Worm (Caenorhabditis elegans) whole organism, young adult: ENCODE measurements around the gene egl-38.

ENCODE experiments used
- F49E8.2 ChIP-seq: sonication (generic microtip); optimal IDR thresholded peaks from 3 replicates; lab custom pipeline; 2017; ENCODE audit warnings: missing genetic modification characterization, mild to moderate bottlenecking, missing compliant biosample characterization, antibody characterized with exemption, moderate library complexity; ENCODE audit not compliant: insufficient read depth
- ama-1 ChIP-seq, 3 experiments: fragments of 150-350 bp in 1 of 3; sonication (generic microtip) in 2 of 3; optimal IDR thresholded peaks; 2 replicates each; lab custom pipeline; 2014 to 2018; ENCODE audit warnings: missing biosample characterization in 2 of 3, missing genetic modification characterization in 2 of 3, missing genetic modification reagents in 2 of 3
- ccch-3 ChIP-seq: fragments of 200-800 bp; sonication (Bioruptor generic); optimal IDR thresholded peaks from 2 replicates; lab custom pipeline; 2018; ENCODE audit warnings: mild to moderate bottlenecking, missing genetic modification characterization, missing compliant biosample characterization
- madf-3 ChIP-seq: fragments of 200-800 bp; sonication (Bioruptor generic); IDR thresholded peaks from 2 replicates; pipeline ENCODE4 v1.3.6; 2022; ENCODE audit warnings: missing genetic modification reagents, missing genetic modification characterization, missing compliant biosample characterization
- unc-130 ChIP-seq: sonication (generic microtip); optimal IDR thresholded peaks from 2 replicates; lab custom pipeline; 2016; ENCODE audit warnings: missing genetic modification reagents, missing genetic modification characterization, missing compliant biosample characterization

- no peak for TF ChIP-seq ccch-3 (GFP tag; lab: Kevin White, UChicago)
- no peak for TF ChIP-seq ama-1 (optimal IDR thresholded peaks at IDR 0.05; lab: Kevin White, UChicago)
- no peak for TF ChIP-seq ama-1 (GFP tag; optimal IDR thresholded peaks at IDR 0.05; lab: Kevin White, UChicago)
- TF ChIP-seq unc-130 (GFP tag; lab: Kevin White, UChicago) = no peak
- no peak for TF ChIP-seq madf-3 (GFP tag; lab: Robert Waterston, UW)
- no peak for TF ChIP-seq F49E8.2 (tag; lab: Kevin White, UChicago)
These were observed 46.4 kb downstream of the egl-38 start for ce11 chrIV:10063941-10064340.
